Fruit fly (Drosophila melanogaster) whole organism, wandering third instar larva: ENCODE results near the gene Osi7.

Source experiments
- Abd-B ChIP-seq: fragments of >200 bp; optimal IDR thresholded peaks from 2 replicates; lab custom pipeline; 2017; ENCODE audit warnings: missing biosample characterization, missing genetic modification characterization
- CG32264 ChIP-seq: fragments of 200-800 bp; sonication (Bioruptor generic); optimal IDR thresholded peaks from 2 replicates; lab custom pipeline; 2016; ENCODE audit warnings: missing biosample characterization, missing genetic modification characterization
- CrebA ChIP-seq: fragments of 200-800 bp; sonication (Bioruptor generic); optimal IDR thresholded peaks from 2 replicates; lab custom pipeline; 2016; ENCODE audit warnings: missing biosample characterization, mild to moderate bottlenecking, missing genetic modification characterization, borderline replicate concordance
- HLH106 ChIP-seq: fragments of 200-800 bp; optimal IDR thresholded peaks from 3 replicates; lab custom pipeline; 2019; ENCODE audit warnings: missing biosample characterization, mild to moderate bottlenecking, missing genetic modification characterization, moderate library complexity
- Hr78 ChIP-seq: fragments of >200 bp; optimal IDR thresholded peaks from 2 replicates; lab custom pipeline; 2017; ENCODE audit warnings: missing biosample characterization, missing genetic modification characterization
- Mio ChIP-seq: sonication (Bioruptor generic); optimal IDR thresholded peaks from 2 replicates; lab custom pipeline; 2016; ENCODE audit warnings: missing biosample characterization, missing genetic modification characterization
- dmrt93B ChIP-seq: fragments of 200-800 bp; sonication (Bioruptor generic); optimal IDR thresholded peaks from 2 replicates; lab custom pipeline; 2018; ENCODE audit warnings: missing biosample characterization, mild to moderate bottlenecking, missing genetic modification characterization
- h ChIP-seq: fragments of 200-800 bp; sonication (Bioruptor generic); optimal IDR thresholded peaks from 3 replicates; lab custom pipeline; 2016; ENCODE audit warnings: missing biosample characterization, mild to moderate bottlenecking, missing genetic modification characterization
- jim ChIP-seq: fragments of 175-275, 200-325 bp; sonication (Bioruptor generic); optimal IDR thresholded peaks from 2 replicates; lab custom pipeline; 2016; ENCODE audit warnings: missing biosample characterization, mild to moderate bottlenecking, missing genetic modification characterization
- lola ChIP-seq: fragments of >200 bp; optimal IDR thresholded peaks from 2 replicates; lab custom pipeline; 2017; ENCODE audit warnings: missing biosample characterization, missing genetic modification characterization
- pan ChIP-seq: fragments of >200 bp; optimal IDR thresholded peaks from 2 replicates; lab custom pipeline; 2017
- psq ChIP-seq: fragments of 200-800 bp; sonication (Bioruptor generic); optimal IDR thresholded peaks from 3 replicates; lab custom pipeline; 2017; ENCODE audit warnings: missing biosample characterization, mild to moderate bottlenecking, missing genetic modification characterization, moderate library complexity
- sage ChIP-seq: fragments of 200-800 bp; sonication (Bioruptor generic); optimal IDR thresholded peaks from 2 replicates; lab custom pipeline; 2016; ENCODE audit warnings: missing biosample characterization, mild to moderate bottlenecking, missing genetic modification characterization
- usp ChIP-seq: fragments of >200 bp; optimal IDR thresholded peaks from 2 replicates; lab custom pipeline; 2017; ENCODE audit warnings: missing biosample characterization, missing genetic modification characterization

DNA sequence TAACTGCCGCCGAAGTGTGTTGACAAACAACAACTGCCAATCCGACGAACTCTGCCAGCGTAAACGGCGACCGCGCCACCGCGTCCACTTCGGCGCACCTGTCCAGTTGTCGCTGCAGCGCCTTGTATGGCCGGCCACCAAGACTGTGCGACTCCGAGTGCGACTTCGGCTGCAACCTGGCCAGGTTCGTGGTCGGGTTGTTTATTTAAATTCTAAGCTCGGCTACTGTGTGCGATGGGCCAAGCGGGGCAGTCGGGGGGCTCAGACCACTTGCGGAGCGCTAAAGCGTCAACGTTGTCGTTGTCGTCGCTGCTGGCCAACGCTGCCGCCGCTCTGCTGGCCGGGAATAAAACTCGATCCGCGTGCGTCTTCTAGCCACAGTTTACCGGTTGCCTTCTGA is 11.0 kb downstream of the Osi7 start, which contains the start of gene Osi9:
- TF ChIP-seq psq (GFP tag; lab: Kevin White, UChicago) = no peak
- no peak for TF ChIP-seq Abd-B
- TF ChIP-seq CG32264 = no peak
- TF ChIP-seq CrebA (GFP tag; lab: Kevin White, UChicago) = no peak
- TF ChIP-seq h = no peak
- no peak for TF ChIP-seq lola
- TF ChIP-seq HLH106 = no peak
- TF ChIP-seq dmrt93B = no peak
- TF ChIP-seq jim = no peak
- no peak for TF ChIP-seq usp (GFP tag; lab: Kevin White, UChicago)
- no peak for TF ChIP-seq sage (GFP tag; lab: Kevin White, UChicago)
- TF ChIP-seq Hr78 (GFP tag; lab: Kevin White, UChicago) = no peak
- no peak for TF ChIP-seq pan
- TF ChIP-seq Mio (GFP tag; lab: Kevin White, UChicago) = no peak
